Fruit fly (Drosophila melanogaster): ENCODE measurements around the gene CG17207.

Gene CG17207

DNA sequence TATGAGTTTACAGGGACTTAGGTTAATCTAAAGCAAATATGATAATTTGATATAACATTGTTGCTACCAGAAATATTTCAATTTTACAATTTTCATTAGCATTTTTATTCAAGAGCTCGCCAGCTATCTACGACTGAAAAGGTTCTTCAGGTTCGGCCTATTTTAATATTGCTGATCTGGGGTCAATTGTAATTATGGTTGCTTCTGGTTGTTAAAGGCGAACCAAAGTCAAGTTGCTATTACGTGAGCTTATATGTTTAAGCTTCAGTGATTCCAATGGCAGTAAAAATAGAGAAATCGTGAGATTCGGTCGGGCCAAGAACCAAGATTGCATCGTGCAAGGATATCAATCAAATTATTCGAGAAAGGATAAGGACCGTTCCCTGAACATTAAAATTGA is 3.0 kb downstream of the CG17207 start, which contains the start of gene Desat2:
Gene Desat2 (plus strand): TSS at position 301 of the 400 bp plus-strand sequence.
- TF ChIP-seq pan (optimal IDR thresholded peaks at IDR 0.05) (no peak), N (GFP tag; optimal IDR thresholded peaks at IDR 0.05) (no peak), Dif (GFP tag; optimal IDR thresholded peaks at IDR 0.05; ENCODE audit: partially characterized antibody) (no peak), ey (GFP tag; optimal IDR thresholded peaks at IDR 0.05) (no peak), Hr78 (GFP tag; optimal IDR thresholded peaks at IDR 0.05) (no peak), dsf (GFP tag; optimal IDR thresholded peaks at IDR 0.05; ENCODE audit: borderline replicate concordance) (no peak), brk (GFP tag; optimal IDR thresholded peaks at IDR 0.05) (no peak), Sp1 (GFP tag; optimal IDR thresholded peaks at IDR 0.05) (no peak), sv (GFP tag; optimal IDR thresholded peaks at IDR 0.05) (no peak), CrebA (GFP tag; optimal IDR thresholded peaks at IDR 0.05; ENCODE audit: borderline replicate concordance) (no peak), foxo (GFP tag; optimal IDR thresholded peaks at IDR 0.05) (no peak), OdsH (GFP tag; optimal IDR thresholded peaks at IDR 0.05) (no peak)

DNA sequence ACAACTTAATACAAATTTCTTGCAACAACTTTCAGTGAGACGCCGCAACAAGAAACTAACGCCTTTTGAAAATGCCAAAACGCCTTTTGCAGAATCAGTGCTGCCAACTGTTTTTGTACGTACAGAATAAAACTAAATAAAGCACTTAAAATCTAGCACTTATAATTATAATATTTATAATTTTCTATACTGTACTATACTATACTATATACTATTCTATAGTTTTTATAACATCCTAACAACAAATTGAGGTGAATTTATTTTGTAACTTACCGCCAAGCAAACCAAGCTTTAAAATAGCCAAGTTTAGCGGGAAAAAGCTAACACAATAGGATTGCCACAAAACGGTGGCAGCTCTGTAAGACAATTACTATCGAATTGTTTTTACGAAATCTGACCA is 5.2 kb downstream of the CG17207 start, which contains the start of the genes Aos1 and Srlp:
Gene Aos1 (minus strand): TSS at position 59 of the 400 bp plus-strand sequence.
Gene Srlp (plus strand): TSS at position 335 of the 400 bp plus-strand sequence.
- no peak for TF ChIP-seq N (GFP tag; optimal IDR thresholded peaks at IDR 0.05)
- TF ChIP-seq h (GFP tag; optimal IDR thresholded peaks at IDR 0.05) = no peak
- peak; percentile 56 for TF ChIP-seq CG9705 (GFP tag; optimal IDR thresholded peaks at IDR 0.05)
- peak; percentile 18 for TF ChIP-seq rgr (GFP tag; optimal IDR thresholded peaks at IDR 0.05)
- peak; percentile 32 for TF ChIP-seq OdsH (GFP tag; optimal IDR thresholded peaks at IDR 0.05)
- TF ChIP-seq CrebA (GFP tag; optimal IDR thresholded peaks at IDR 0.05; ENCODE audit: borderline replicate concordance) = no peak
- no peak for TF ChIP-seq br (GFP tag; optimal IDR thresholded peaks at IDR 0.05)
- no peak for TF ChIP-seq Rel (GFP tag; optimal IDR thresholded peaks at IDR 0.05)
- peak; percentile 70 for TF ChIP-seq Rel (tag; optimal IDR thresholded peaks at IDR 0.05)
- TF ChIP-seq psq (GFP tag; optimal IDR thresholded peaks at IDR 0.05) = peak; percentile 46
- TF ChIP-seq HLH106 (tag; optimal IDR thresholded peaks at IDR 0.05) = peak; percentile 74
- TF ChIP-seq foxo (GFP tag; optimal IDR thresholded peaks at IDR 0.05) = peak in 1 of 2 experiments; percentile 60
- no peak for TF ChIP-seq lola (GFP tag; optimal IDR thresholded peaks at IDR 0.05)
- TF ChIP-seq Myc (optimal IDR thresholded peaks at IDR 0.05) = peak; percentile 95
- TF ChIP-seq Sp1 (GFP tag; optimal IDR thresholded peaks at IDR 0.05) = peak; percentile 68

DNA sequence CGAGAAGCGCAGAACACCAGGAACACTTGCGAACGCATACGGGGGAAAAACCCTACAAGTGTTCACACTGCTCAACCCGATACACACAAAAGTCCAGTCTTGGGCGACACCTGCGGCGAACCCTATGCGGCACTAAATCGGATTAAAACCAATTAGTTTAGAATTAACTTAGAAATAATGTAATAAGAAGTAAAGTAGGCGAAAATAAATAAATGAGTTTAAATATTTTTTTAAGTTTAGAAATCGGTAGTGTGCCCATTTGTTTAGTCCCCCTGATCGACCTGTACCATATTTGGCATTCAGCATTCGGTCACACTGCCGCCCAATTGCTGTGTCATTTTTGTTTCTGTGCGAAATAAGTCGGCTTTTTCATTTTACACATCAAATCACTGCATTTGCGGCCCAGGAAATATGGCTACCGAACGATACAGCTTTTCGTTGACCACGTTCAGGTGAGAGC is 7.9 kb downstream of the CG17207 start, which contains the start of gene Prosalpha2:
Gene Prosalpha2 (plus strand): TSS at position 292 of the 460 bp plus-strand sequence.
- peak; percentile 12 for TF ChIP-seq psq (GFP tag; optimal IDR thresholded peaks at IDR 0.05)
- no peak for TF ChIP-seq dmrt93B (GFP tag; optimal IDR thresholded peaks at IDR 0.05)
- TF ChIP-seq Dif (GFP tag; optimal IDR thresholded peaks at IDR 0.05; ENCODE audit: partially characterized antibody) = no peak
- no peak for TF ChIP-seq Dfd (GFP tag; optimal IDR thresholded peaks at IDR 0.05)
- TF ChIP-seq Jra (GFP tag; optimal IDR thresholded peaks at IDR 0.05) = no peak
- TF ChIP-seq sage (GFP tag; optimal IDR thresholded peaks at IDR 0.05) = no peak
- no peak for TF ChIP-seq Abd-B (GFP tag; optimal IDR thresholded peaks at IDR 0.05)
- no peak for TF ChIP-seq pan (optimal IDR thresholded peaks at IDR 0.05)
- no peak for TF ChIP-seq OdsH (GFP tag; optimal IDR thresholded peaks at IDR 0.05)
- TF ChIP-seq CG32264 (GFP tag; optimal IDR thresholded peaks at IDR 0.05) = no peak
- no peak for TF ChIP-seq GATAd (GFP tag; optimal IDR thresholded peaks at IDR 0.05)
- no peak for TF ChIP-seq lola (GFP tag; optimal IDR thresholded peaks at IDR 0.05)
- TF ChIP-seq woc (GFP tag; optimal IDR thresholded peaks at IDR 0.05) = no peak
- TF ChIP-seq HLH106 (tag; optimal IDR thresholded peaks at IDR 0.05) = peak; percentile 11
- no peak for TF ChIP-seq Hr83 (GFP tag; optimal IDR thresholded peaks at IDR 0.05; ENCODE audit: poor library complexity, severe bottlenecking)
- TF ChIP-seq Myc (optimal IDR thresholded peaks at IDR 0.05) = peak; percentile 38
- TF ChIP-seq dsf (GFP tag; optimal IDR thresholded peaks at IDR 0.05; ENCODE audit: borderline replicate concordance) = no peak
- TF ChIP-seq Hr78 (GFP tag; optimal IDR thresholded peaks at IDR 0.05) = no peak
- TF ChIP-seq N (GFP tag; optimal IDR thresholded peaks at IDR 0.05) = no peak
- no peak for TF ChIP-seq h (GFP tag; optimal IDR thresholded peaks at IDR 0.05)
- no peak for TF ChIP-seq tai (GFP tag; optimal IDR thresholded peaks at IDR 0.05)
- TF ChIP-seq dl (GFP tag; optimal IDR thresholded peaks at IDR 0.05; ENCODE audit: insufficient read depth in 1 of 2, partially characterized antibody in 2 of 2) = no peak
- TF ChIP-seq Mio (GFP tag; optimal IDR thresholded peaks at IDR 0.05) = no peak
- no peak for TF ChIP-seq CrebA (GFP tag; optimal IDR thresholded peaks at IDR 0.05; ENCODE audit: borderline replicate concordance)
- TF ChIP-seq Hnf4 (GFP tag; optimal IDR thresholded peaks at IDR 0.05) = no peak
- peak; percentile 28 for TF ChIP-seq ey (GFP tag; optimal IDR thresholded peaks at IDR 0.05)
- no peak for TF ChIP-seq Rel (GFP tag; optimal IDR thresholded peaks at IDR 0.05)
- TF ChIP-seq Rel (tag; optimal IDR thresholded peaks at IDR 0.05) = peak; percentile 99
- peak; percentile 9 for TF ChIP-seq Sp1 (GFP tag; optimal IDR thresholded peaks at IDR 0.05)
- no peak for TF ChIP-seq sv (GFP tag; optimal IDR thresholded peaks at IDR 0.05)
- no peak for TF ChIP-seq usp (GFP tag; optimal IDR thresholded peaks at IDR 0.05)
- TF ChIP-seq jim (GFP tag; optimal IDR thresholded peaks at IDR 0.05) = no peak
- TF ChIP-seq Vsx2 (GFP tag; optimal IDR thresholded peaks at IDR 0.05; ENCODE audit: partially characterized antibody) = no peak
- TF ChIP-seq CG9705 (GFP tag; optimal IDR thresholded peaks at IDR 0.05) = no peak
- TF ChIP-seq br (GFP tag; optimal IDR thresholded peaks at IDR 0.05) = no peak
- TF ChIP-seq rgr (GFP tag; optimal IDR thresholded peaks at IDR 0.05) = peak; percentile 29
- peak in 1 of 2 experiments; percentile 48 for TF ChIP-seq foxo (GFP tag; optimal IDR thresholded peaks at IDR 0.05)
- TF ChIP-seq brk (GFP tag; optimal IDR thresholded peaks at IDR 0.05) = no peak
- TF ChIP-seq fru (GFP tag; optimal IDR thresholded peaks at IDR 0.05) = no peak

All from whole organism, wandering third instar larva.